Worm (Caenorhabditis elegans) whole organism, young adult: Measurements from ENCODE around the gene C07A9.13.

ENCODE experiments used
- C17E4.6 ChIP-seq: fragments of 200-800 bp; sonication (Bioruptor generic); IDR thresholded peaks from 2 replicates; pipeline ENCODE4 v1.3.6; 2022; ENCODE audit warnings: missing genetic modification reagents, missing genetic modification characterization, missing compliant biosample characterization
- D2030.7 ChIP-seq: fragments of 200-800 bp; sonication (Bioruptor generic); IDR thresholded peaks from 2 replicates; pipeline ENCODE4 v1.3.6; 2022; ENCODE audit warnings: missing genetic modification reagents, missing genetic modification characterization, missing compliant biosample characterization
- F10E7.11 ChIP-seq: sonication (generic microtip); optimal IDR thresholded peaks from 2 replicates; lab custom pipeline; 2017; ENCODE audit warnings: mild to moderate bottlenecking, missing genetic modification characterization, moderate library complexity, missing compliant biosample characterization
- F37B4.10 ChIP-seq: fragments of 200-800 bp; sonication (Bioruptor generic); IDR thresholded peaks from 2 replicates; pipeline ENCODE4 v1.3.6; 2022; ENCODE audit warnings: missing genetic modification characterization, missing compliant biosample characterization
- F55B11.4 ChIP-seq: sonication (generic microtip); optimal IDR thresholded peaks from 2 replicates; lab custom pipeline; 2016; ENCODE audit warnings: missing compliant biosample characterization, missing genetic modification characterization, borderline replicate concordance; ENCODE audit not compliant: insufficient read depth
- K11D2.4 ChIP-seq: fragments of 200-800 bp; sonication (Bioruptor generic); IDR thresholded peaks from 2 replicates; pipeline ENCODE4 v1.3.6; 2022; ENCODE audit warnings: missing genetic modification reagents, missing genetic modification characterization, missing compliant biosample characterization
- K12H6.12 ChIP-seq: fragments of 200-800 bp; sonication (Bioruptor generic); optimal IDR thresholded peaks from 2 replicates; lab custom pipeline; 2018; ENCODE audit warnings: mild to moderate bottlenecking, missing genetic modification characterization, missing compliant biosample characterization
- Y53F4B.3 ChIP-seq: fragments of 200-800 bp; sonication (Bioruptor generic); IDR thresholded peaks from 2 replicates; pipeline ENCODE4 v1.3.6; 2022; ENCODE audit warnings: missing genetic modification reagents, missing genetic modification characterization, missing compliant biosample characterization
- Y95B8A.8 ChIP-seq: fragments of 200-800 bp; sonication (Bioruptor generic); IDR thresholded peaks from 2 replicates; pipeline ENCODE4 v1.3.6; 2022; ENCODE audit warnings: missing genetic modification reagents, missing genetic modification characterization, missing compliant biosample characterization
- atf-7 ChIP-seq: sonication (generic microtip); optimal IDR thresholded peaks from 2 replicates; lab custom pipeline; 2017; ENCODE audit warnings: mild to moderate bottlenecking, missing genetic modification characterization, missing compliant biosample characterization
- attf-5 ChIP-seq: fragments of 200-800 bp; sonication (Bioruptor generic); optimal IDR thresholded peaks from 2 replicates; lab custom pipeline; 2018; ENCODE audit warnings: mild to moderate bottlenecking, missing genetic modification characterization, missing compliant biosample characterization
- attf-6 ChIP-seq: fragments of 200-800 bp; sonication (Bioruptor generic); IDR thresholded peaks from 2 replicates; pipeline ENCODE4 v1.3.6; 2022; ENCODE audit warnings: missing genetic modification reagents, missing genetic modification characterization, missing compliant biosample characterization
- bed-1 ChIP-seq: fragments of 200-800 bp; sonication (Bioruptor generic); IDR thresholded peaks from 2 replicates; pipeline ENCODE4 v1.3.6; 2022; ENCODE audit warnings: missing genetic modification reagents, missing genetic modification characterization, missing compliant biosample characterization
- bed-2 ChIP-seq: fragments of 200-800 bp; sonication (Bioruptor generic); IDR thresholded peaks from 2 replicates; pipeline ENCODE4 v1.3.6; 2022; ENCODE audit warnings: missing genetic modification reagents, missing genetic modification characterization, missing compliant biosample characterization
- cebp-1 ChIP-seq, 2 experiments: fragments of 200-800 bp in 1 of 2; sonication (Bioruptor generic) in 1 of 2; sonication (generic microtip) in 1 of 2; IDR thresholded peaks in 1 of 2; optimal IDR thresholded peaks in 1 of 2; 2 replicates each; pipeline versions ENCODE4 v1.3.6 to Lab custom; 2017 to 2022; ENCODE audit warnings: missing compliant biosample characterization in 2 of 2, missing genetic modification characterization in 2 of 2, mild to moderate bottlenecking in 1 of 2, missing genetic modification reagents in 1 of 2, moderate library complexity in 1 of 2
- cebp-2 ChIP-seq: fragments of 200-800 bp; sonication (Bioruptor generic); IDR thresholded peaks from 2 replicates; pipeline ENCODE4 v1.3.6; 2022; ENCODE audit warnings: missing genetic modification characterization, missing compliant biosample characterization
- ceh-27 ChIP-seq: fragments of 200-800 bp; sonication (Bioruptor generic); optimal IDR thresholded peaks from 2 replicates; lab custom pipeline; 2018; ENCODE audit warnings: mild to moderate bottlenecking, missing genetic modification characterization, moderate library complexity, missing compliant biosample characterization
- ceh-40 ChIP-seq: fragments of 200-800 bp; sonication (Bioruptor generic); IDR thresholded peaks from 2 replicates; pipeline ENCODE4 v1.3.6; 2022; ENCODE audit warnings: missing genetic modification characterization, missing compliant biosample characterization
- ceh-58 ChIP-seq: fragments of 200-800 bp; sonication (Bioruptor generic); IDR thresholded peaks from 2 replicates; pipeline ENCODE4 v1.3.6; 2022; ENCODE audit warnings: missing genetic modification characterization, missing compliant biosample characterization
- ceh-91 ChIP-seq: fragments of 200-800 bp; sonication (Bioruptor generic); IDR thresholded peaks from 2 replicates; pipeline ENCODE4 v1.3.6; 2022; ENCODE audit warnings: missing genetic modification reagents, missing genetic modification characterization, missing compliant biosample characterization
- die-1 ChIP-seq: sonication (generic microtip); optimal IDR thresholded peaks from 2 replicates; lab custom pipeline; 2016; ENCODE audit warnings: missing genotype, mild to moderate bottlenecking, missing genetic modification characterization, missing compliant biosample characterization
- dpl-1 ChIP-seq: fragments of 150-350 bp; optimal IDR thresholded peaks from 2 replicates; lab custom pipeline; 2014; ENCODE audit warnings: missing biosample characterization, missing genetic modification reagents, missing genetic modification characterization
- egrh-3 ChIP-seq: fragments of 200-800 bp; sonication (Bioruptor generic); IDR thresholded peaks from 2 replicates; pipeline ENCODE4 v1.3.6; 2022; ENCODE audit warnings: missing genetic modification reagents, missing genetic modification characterization, missing compliant biosample characterization
- fkh-3 ChIP-seq: sonication (generic microtip); optimal IDR thresholded peaks from 2 replicates; lab custom pipeline; 2016; ENCODE audit warnings: mild to moderate bottlenecking, missing genetic modification characterization, missing compliant biosample characterization
- hlh-12 ChIP-seq: sonication (generic microtip); optimal IDR thresholded peaks from 2 replicates; lab custom pipeline; 2016; ENCODE audit warnings: missing genetic modification characterization, missing compliant biosample characterization
- hmg-1.2 ChIP-seq: fragments of 200-800 bp; sonication (Bioruptor generic); IDR thresholded peaks from 2 replicates; pipeline ENCODE4 v1.3.6; 2022; ENCODE audit warnings: missing genetic modification reagents, missing genetic modification characterization, missing compliant biosample characterization
- lin-35 ChIP-seq, 3 experiments: fragments of 150-350 bp in 2 of 3; sonication (generic microtip) in 1 of 3; optimal IDR thresholded peaks; 2 replicates each; lab custom pipeline; 2014 to 2018; ENCODE audit warnings: missing biosample characterization in 3 of 3, missing genetic modification characterization in 3 of 3, missing genetic modification reagents in 3 of 3
- lin-54 ChIP-seq: fragments of 200-800 bp; sonication (Bioruptor generic); optimal IDR thresholded peaks from 2 replicates; lab custom pipeline; 2018; ENCODE audit warnings: mild to moderate bottlenecking, missing genetic modification characterization, missing compliant biosample characterization
- lsl-1 ChIP-seq: fragments of 200-800 bp; sonication (Bioruptor generic); optimal IDR thresholded peaks from 2 replicates; lab custom pipeline; 2018; ENCODE audit warnings: mild to moderate bottlenecking, missing genetic modification characterization, moderate library complexity, missing compliant biosample characterization
- madf-10 ChIP-seq: sonication (generic microtip); optimal IDR thresholded peaks from 2 replicates; lab custom pipeline; 2016; ENCODE audit warnings: mild to moderate bottlenecking, missing genetic modification characterization, missing compliant biosample characterization
- madf-6 ChIP-seq: fragments of 200-800 bp; sonication (Bioruptor generic); IDR thresholded peaks from 2 replicates; pipeline ENCODE4 v1.3.6; 2022; ENCODE audit warnings: missing genetic modification reagents, missing genetic modification characterization, missing compliant biosample characterization
- madf-8 ChIP-seq: fragments of 200-800 bp; sonication (Bioruptor generic); conservative IDR thresholded peaks from 2 replicates; pipeline ENCODE4 v1.3.6; 2022; ENCODE audit warnings: missing genetic modification reagents, missing genetic modification characterization, missing compliant biosample characterization
- mes-4 ChIP-seq: sonication (generic microtip); optimal IDR thresholded peaks from 2 replicates; lab custom pipeline; 2016; ENCODE audit warnings: missing genotype, missing genetic modification characterization, missing compliant biosample characterization
- nfyb-1 ChIP-seq: fragments of 200-800 bp; sonication (Bioruptor generic); IDR thresholded peaks from 2 replicates; pipeline ENCODE4 v1.3.6; 2022; ENCODE audit warnings: missing genetic modification reagents, missing genetic modification characterization, missing compliant biosample characterization
- nhr-27 ChIP-seq: fragments of 200-800 bp; sonication (Bioruptor generic); optimal IDR thresholded peaks from 2 replicates; lab custom pipeline; 2018; ENCODE audit warnings: mild to moderate bottlenecking, missing genetic modification characterization, moderate library complexity, missing compliant biosample characterization
- nhr-80 ChIP-seq: sonication (generic microtip); optimal IDR thresholded peaks from 2 replicates; lab custom pipeline; 2016; ENCODE audit warnings: missing genetic modification characterization, missing compliant biosample characterization
- rec-8 ChIP-seq, 2 experiments: sonication (generic microtip); optimal IDR thresholded peaks; 2 replicates each; lab custom pipeline; 2016; ENCODE audit warnings: mild to moderate bottlenecking in 2 of 2, missing genetic modification characterization in 2 of 2, missing genetic modification reagents in 2 of 2, missing genotype in 2 of 2, missing biosample characterization in 1 of 2, missing compliant biosample characterization in 1 of 2, moderate library complexity in 1 of 2
- rpc-1 ChIP-seq, 2 experiments: fragments of 150-350 bp in 1 of 2; sonication (generic microtip) in 1 of 2; optimal IDR thresholded peaks; 2 replicates each; lab custom pipeline; 2014 to 2018; ENCODE audit warnings: missing biosample characterization in 1 of 2, missing genetic modification characterization in 1 of 2, missing genetic modification reagents in 1 of 2, missing genotype in 1 of 2
- sdz-38 ChIP-seq: sonication (generic microtip); optimal IDR thresholded peaks from 2 replicates; lab custom pipeline; 2016; ENCODE audit warnings: missing genotype, missing genetic modification characterization, missing compliant biosample characterization
- snpc-1.1 ChIP-seq: sonication (generic microtip); optimal IDR thresholded peaks from 2 replicates; lab custom pipeline; 2017; ENCODE audit warnings: missing genetic modification characterization, mild to moderate bottlenecking, missing compliant biosample characterization, antibody characterized with exemption, moderate library complexity, missing genotype, missing genetic modification reagents; ENCODE audit not compliant: insufficient read depth
- unc-130 ChIP-seq: sonication (generic microtip); optimal IDR thresholded peaks from 2 replicates; lab custom pipeline; 2016; ENCODE audit warnings: missing genetic modification reagents, missing genetic modification characterization, missing compliant biosample characterization
- unc-62 ChIP-seq: fragments of 150-350 bp; optimal IDR thresholded peaks from 2 replicates; lab custom pipeline; 2014; ENCODE audit warnings: missing biosample characterization, missing genetic modification reagents, missing genetic modification characterization
- zfh-2 ChIP-seq: fragments of 200-800 bp; sonication (Bioruptor generic); conservative IDR thresholded peaks from 2 replicates; pipeline ENCODE4 v1.3.6; 2022; ENCODE audit warnings: missing genetic modification reagents, missing genetic modification characterization, missing compliant biosample characterization
- ztf-22 ChIP-seq: fragments of 200-800 bp; sonication (Bioruptor generic); optimal IDR thresholded peaks from 2 replicates; lab custom pipeline; 2018; ENCODE audit warnings: mild to moderate bottlenecking, missing genetic modification characterization, moderate library complexity, missing compliant biosample characterization
- ztf-25 ChIP-seq: fragments of 200-800 bp; sonication (Bioruptor generic); IDR thresholded peaks from 2 replicates; pipeline ENCODE4 v1.3.6; 2022; ENCODE audit warnings: missing genetic modification reagents, missing genetic modification characterization, missing compliant biosample characterization
- ztf-26 ChIP-seq: sonication (generic microtip); optimal IDR thresholded peaks from 2 replicates; lab custom pipeline; 2017; ENCODE audit warnings: missing genetic modification characterization, missing compliant biosample characterization
- ztf-28 ChIP-seq: fragments of 200-800 bp; sonication (Bioruptor generic); IDR thresholded peaks from 2 replicates; pipeline ENCODE4 v1.3.6; 2022; ENCODE audit warnings: missing genetic modification reagents, missing genetic modification characterization, missing compliant biosample characterization
- ztf-3 ChIP-seq: fragments of 200-800 bp; sonication (Bioruptor generic); optimal IDR thresholded peaks from 2 replicates; lab custom pipeline; 2018; ENCODE audit warnings: mild to moderate bottlenecking, missing genetic modification characterization, missing compliant biosample characterization

The C07A9.13 gene

DNA sequence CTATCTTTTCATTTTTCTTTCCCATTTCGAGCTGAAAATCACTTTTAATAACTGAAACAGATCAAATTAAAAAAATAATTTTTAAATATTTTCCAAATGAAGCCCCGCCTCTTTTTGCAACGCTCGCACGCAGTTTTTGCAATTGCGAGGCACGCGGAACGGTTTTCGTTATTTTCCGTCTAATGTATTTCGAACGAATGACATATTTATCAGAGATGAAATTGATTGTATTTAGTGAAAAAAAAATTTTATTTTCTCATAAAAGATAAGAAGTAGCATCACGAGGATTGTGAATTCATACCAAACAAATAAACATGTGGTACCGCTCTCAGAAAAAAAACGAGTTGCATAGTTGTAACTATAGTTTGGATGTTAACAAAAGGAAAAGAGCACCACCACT, 51.3 kb downstream of the C07A9.13 start, which contains the start of gene rpac-19 (continued):
- TF ChIP-seq die-1 (peak; percentile 28), rpc-1 (optimal IDR thresholded peaks at IDR 0.05; lab: Kevin White, UChicago) (peak; percentile 37), rpc-1 (tag; optimal IDR thresholded peaks at IDR 0.05; lab: Kevin White, UChicago) (no peak), ceh-58 (GFP tag; lab: Robert Waterston, UW) (no peak), atf-7 (tag; lab: Kevin White, UChicago) (peak; percentile 64), dpl-1 (GFP tag; lab: Kevin White, UChicago) (peak; percentile 10), K11D2.4 (GFP tag; lab: Robert Waterston, UW) (peak; percentile 33; the same call in 1 of the 2 replicates), K12H6.12 (tag; lab: Kevin White, UChicago) (peak; percentile 25), madf-6 (GFP tag; lab: Robert Waterston, UW) (peak; percentile 80), lsl-1 (GFP tag; lab: Kevin White, UChicago) (peak; percentile 57), madf-8 (GFP tag; lab: Robert Waterston, UW) (peak; percentile 32), cebp-1 (GFP tag; IDR thresholded peaks at IDR 0.05; lab: Robert Waterston, UW) (0 out of 2 replicates have a peak, but pooled peaks have one; percentile 51), cebp-1 (tag; optimal IDR thresholded peaks at IDR 0.05; lab: Kevin White, UChicago) (peak; percentile 83), attf-6 (peak; percentile 60), unc-130 (GFP tag; lab: Kevin White, UChicago) (peak; percentile 78), fkh-3 (tag; lab: Kevin White, UChicago) (no peak), ztf-25 (GFP tag; lab: Robert Waterston, UW) (0 out of 2 replicates have a peak, but pooled peaks have one; percentile 56), lin-35 (GFP tag; optimal IDR thresholded peaks at IDR 0.05; lab: Kevin White, UChicago) (peak in 2 of 3 experiments; percentile 23 to 79), Y95B8A.8 (peak; percentile 90), mes-4 (tag; lab: Kevin White, UChicago) (peak; percentile 53), egrh-3 (GFP tag; lab: Robert Waterston, UW) (no peak), ztf-22 (GFP tag; lab: Kevin White, UChicago) (peak; percentile 34), F10E7.11 (peak; percentile 89), Y53F4B.3 (GFP tag; lab: Robert Waterston, UW) (no peak), nhr-80 (peak; percentile 62), snpc-1.1 (peak; percentile 67), ztf-3 (GFP tag; lab: Kevin White, UChicago) (peak; percentile 20), ceh-40 (GFP tag; lab: Robert Waterston, UW) (no peak), sdz-38 (no peak), bed-2 (0 out of 2 replicates have a peak, but pooled peaks have one; percentile 52), F55B11.4 (tag; lab: Kevin White, UChicago) (no peak), ztf-28 (no peak), bed-1 (no peak), ceh-91 (GFP tag; lab: Robert Waterston, UW) (no peak), rec-8 (tag; optimal IDR thresholded peaks at IDR 0.05; lab: Kevin White, UChicago) (peak in 1 of 2 experiments; percentile 57), nhr-27 (tag; lab: Kevin White, UChicago) (no peak), hmg-1.2 (GFP tag; lab: Robert Waterston, UW) (peak; percentile 45), zfh-2 (no peak), hlh-12 (tag; lab: Kevin White, UChicago) (no peak), ceh-27 (no peak), lin-54 (GFP tag; lab: Kevin White, UChicago) (peak; percentile 80), ztf-26 (tag; lab: Kevin White, UChicago) (peak; percentile 76), C17E4.6 (GFP tag; lab: Robert Waterston, UW) (peak; percentile 48; the same call in 1 of the 2 replicates), D2030.7 (GFP tag; lab: Robert Waterston, UW) (peak; percentile 32; the same call in 1 of the 2 replicates), madf-10 (tag; lab: Kevin White, UChicago) (peak; percentile 80), unc-62 (GFP tag; lab: Kevin White, UChicago) (no peak), cebp-2 (no peak), attf-5 (peak; percentile 79), F37B4.10 (GFP tag; lab: Robert Waterston, UW) (no peak), nfyb-1 (GFP tag; lab: Robert Waterston, UW) (peak; percentile 83; the same call in 1 of the 2 replicates)
